Worm (Caenorhabditis elegans): ENCODE measurements around the gene hlh-27.

DNA sequence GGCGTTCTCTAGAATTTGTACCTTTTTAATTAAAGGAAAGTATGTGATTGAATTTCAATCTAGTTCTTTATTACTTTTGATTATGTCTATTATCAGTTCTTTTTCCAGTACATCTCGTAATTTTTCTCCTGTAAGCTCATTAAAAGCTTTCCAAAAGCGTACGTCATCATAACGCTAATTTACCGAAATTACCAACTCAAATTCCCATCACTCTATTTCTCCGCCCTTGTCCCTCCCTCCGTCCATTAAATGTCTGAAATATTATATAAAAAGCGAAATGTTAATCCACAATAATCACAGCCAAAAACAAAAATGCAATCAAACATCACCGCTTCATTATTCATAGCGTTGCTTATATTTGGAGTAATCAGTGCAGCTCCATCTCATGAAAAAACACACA, 14.3 kb upstream of the hlh-27 start, which contains the start of gene ins-12:
- TF ChIP-seq zag-1 (tag; optimal IDR thresholded peaks at IDR 0.05) (no peak), mml-1 (tag; optimal IDR thresholded peaks at IDR 0.05) (no peak), tbx-2 (tag; optimal IDR thresholded peaks at IDR 0.05) (no peak), nhr-76 (tag; optimal IDR thresholded peaks at IDR 0.05) (no peak), egl-5 (tag; optimal IDR thresholded peaks at IDR 0.05) (no peak), ama-1 (optimal IDR thresholded peaks at IDR 0.05) (no peak), ceh-9 (tag; optimal IDR thresholded peaks at IDR 0.05) (no peak), ceh-28 (tag; optimal IDR thresholded peaks at IDR 0.05) (no peak), daf-12 (tag; optimal IDR thresholded peaks at IDR 0.05) (no peak), nhr-12 (tag; optimal IDR thresholded peaks at IDR 0.05) (no peak), egl-27 (tag; optimal IDR thresholded peaks at IDR 0.05) (no peak), nhr-11 (tag; optimal IDR thresholded peaks at IDR 0.05) (no peak), nhr-28 (tag; optimal IDR thresholded peaks at IDR 0.05) (no peak)

Data from whole organism, L3 larva.